Fruit fly (Drosophila melanogaster) S2 (cell line): ENCODE measurements around the gene NAAT1.

Experiments used
- CG8478 ChIP-seq: fragments of >200 bp; optimal IDR thresholded peaks from 2 replicates; lab custom pipeline; 2018
- CTCF ChIP-seq, 2 experiments: fragments of >200 bp; optimal IDR thresholded peaks; 2 replicates each; lab custom pipeline; 2018

dm6 chrX:5363116-5363515 is 47.5 kb downstream of the NAAT1 start:
- TF ChIP-seq CTCF (optimal IDR thresholded peaks at IDR 0.05; lab: Kevin White, UChicago) (no peak), CG8478 (lab: Kevin White, UChicago) (no peak)
